Worm (Caenorhabditis elegans) whole organism, early embryonic: ENCODE measurements around the gene top-3.
A peak's percentile ranks its signal among the peaks of the same experiment; 100 is the strongest.

Experiments
- ama-1 ChIP-seq: fragments of 150-350 bp; optimal IDR thresholded peaks from 2 replicates; lab custom pipeline; 2014
- hmg-4 ChIP-seq: fragments of 200-800 bp; sonication (Bioruptor generic); optimal IDR thresholded peaks from 2 replicates; lab custom pipeline; 2018; ENCODE audit warnings: mild to moderate bottlenecking, missing genetic modification characterization, missing compliant biosample characterization

DNA sequence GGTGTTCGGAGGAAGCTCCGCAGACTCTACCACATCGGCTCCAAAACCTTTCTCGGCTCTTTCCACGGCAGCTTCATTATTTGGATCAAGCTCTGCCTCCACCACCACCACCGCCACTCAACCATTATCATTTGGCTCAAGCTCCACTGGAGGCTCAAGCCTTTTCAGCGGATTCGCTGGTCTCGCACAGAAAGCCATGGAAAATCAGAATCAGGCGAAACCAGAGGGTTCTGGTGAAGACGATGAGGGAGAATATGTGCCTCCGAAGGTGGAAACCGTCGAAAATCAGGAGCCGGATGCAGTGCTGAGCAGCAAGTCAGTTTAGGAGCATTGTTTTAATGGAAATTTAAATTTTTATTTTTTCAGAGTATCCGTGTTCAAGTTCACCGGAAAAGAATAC, 42.9 kb downstream of the top-3 start:
- TF ChIP-seq hmg-4 (GFP tag; lab: Kevin White, UChicago): peak; percentile 16
- no peak for TF ChIP-seq ama-1
